Fruit fly (Drosophila melanogaster): ENCODE results near the gene CG43335.

CG43335 gene

dm6 chr3R:15680666-15681065, 45.4 kb downstream of the CG43335 start:
- TF ChIP-seq bab1 (GFP tag; optimal IDR thresholded peaks at IDR 0.05) = no peak
- no peak for TF ChIP-seq CG7045 (GFP tag; optimal IDR thresholded peaks at IDR 0.05)
- TF ChIP-seq Crg-1 (GFP tag; optimal IDR thresholded peaks at IDR 0.05) = no peak
- no peak for TF ChIP-seq Hr96 (GFP tag; optimal IDR thresholded peaks at IDR 0.05)

Data from whole organism, adult.